Fruit fly (Drosophila melanogaster): Measurements from ENCODE around the gene Spn77Bc.
A peak's percentile ranks its signal among the peaks of the same experiment; 100 is the strongest.

Spn77Bc gene

DNA sequence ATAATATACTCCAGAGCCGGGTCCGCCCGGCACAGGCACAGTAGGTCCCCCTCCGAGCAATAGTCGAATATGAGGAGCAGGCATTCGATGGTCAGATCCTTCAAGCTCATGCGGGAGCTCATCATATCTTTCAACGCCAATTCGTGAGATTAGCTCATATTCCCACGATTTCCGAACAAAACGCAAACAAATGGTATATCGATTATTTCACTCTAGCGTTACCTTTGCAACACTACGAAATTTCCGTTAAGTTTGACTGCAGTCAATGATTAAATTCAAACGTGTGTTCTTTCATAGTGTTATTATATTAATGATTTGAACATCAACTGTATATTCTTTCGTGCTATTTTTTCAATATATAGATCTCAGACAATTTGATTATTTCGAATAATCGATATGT lies 50.9 kb downstream of the Spn77Bc start, which contains the start of gene CG33969 (continued):
- TF ChIP-seq CG18599 (GFP tag; optimal IDR thresholded peaks at IDR 0.05) (no peak), h (optimal IDR thresholded peaks at IDR 0.05) (no peak), H2.0 (GFP tag; IDR thresholded peaks at IDR 0.05) (no peak), CG12659 (GFP tag; optimal IDR thresholded peaks at IDR 0.05) (peak; percentile 22), H15 (GFP tag; IDR thresholded peaks at IDR 0.05) (no peak)
